Worm (Caenorhabditis elegans) whole organism, late embryonic: ENCODE results near the gene cyp-43A1.

Experiments used
- dmd-4 ChIP-seq: sonication (generic microtip); optimal IDR thresholded peaks from 2 replicates; lab custom pipeline; 2016; ENCODE audit warnings: borderline replicate concordance, missing genetic modification characterization, missing compliant biosample characterization
- fax-1 ChIP-seq: sonication (generic microtip); optimal IDR thresholded peaks from 2 replicates; lab custom pipeline; 2016; ENCODE audit warnings: missing genotype, missing genetic modification characterization, missing compliant biosample characterization

ce11 chrX:5697208-5697607 is 17.1 kb upstream of the cyp-43A1 start, which contains the start of gene W01C8.5:
- TF ChIP-seq fax-1 (tag; lab: Kevin White, UChicago) (no peak), dmd-4 (tag; lab: Kevin White, UChicago) (no peak)
